Worm (Caenorhabditis elegans) whole organism, young adult: ENCODE results near the gene klp-12.

ENCODE experiments used
- B0035.1 ChIP-seq: sonication (generic microtip); optimal IDR thresholded peaks from 2 replicates; lab custom pipeline; 2016; ENCODE audit warnings: missing genetic modification characterization, mild to moderate bottlenecking, missing compliant biosample characterization, missing genotype, missing genetic modification reagents
- B0261.1 ChIP-seq: sonication (generic microtip); optimal IDR thresholded peaks from 2 replicates; lab custom pipeline; 2016; ENCODE audit warnings: mild to moderate bottlenecking, missing genetic modification characterization, moderate library complexity, missing compliant biosample characterization
- B0336.3 ChIP-seq: fragments of 200-800 bp; sonication (Bioruptor generic); IDR thresholded peaks from 2 replicates; pipeline ENCODE4 v1.3.6; 2022; ENCODE audit warnings: missing genetic modification characterization, missing compliant biosample characterization
- C06A6.2 ChIP-seq: fragments of 200-800 bp; sonication (Bioruptor generic); conservative IDR thresholded peaks from 2 replicates; pipeline ENCODE4 v1.3.6; 2022; ENCODE audit warnings: missing genetic modification characterization, missing compliant biosample characterization
- F23B12.7 ChIP-seq: sonication (generic microtip); optimal IDR thresholded peaks from 2 replicates; lab custom pipeline; 2017; ENCODE audit warnings: missing genetic modification characterization, mild to moderate bottlenecking, missing compliant biosample characterization, antibody characterized with exemption, moderate library complexity; ENCODE audit not compliant: insufficient read depth
- F33H1.4 ChIP-seq: fragments of 200-800 bp; sonication (Bioruptor generic); IDR thresholded peaks from 2 replicates; pipeline ENCODE4 v1.3.6; 2022; ENCODE audit warnings: missing genetic modification reagents, missing genetic modification characterization, missing compliant biosample characterization
- F49E8.2 ChIP-seq: sonication (generic microtip); optimal IDR thresholded peaks from 3 replicates; lab custom pipeline; 2017; ENCODE audit warnings: missing genetic modification characterization, mild to moderate bottlenecking, missing compliant biosample characterization, antibody characterized with exemption, moderate library complexity; ENCODE audit not compliant: insufficient read depth
- F52B5.7 ChIP-seq: sonication (generic microtip); optimal IDR thresholded peaks from 2 replicates; lab custom pipeline; 2016; ENCODE audit warnings: mild to moderate bottlenecking, missing genetic modification characterization, missing compliant biosample characterization
- F57A8.1 ChIP-seq: fragments of 200-800 bp; sonication (Bioruptor generic); optimal IDR thresholded peaks from 2 replicates; lab custom pipeline; 2018; ENCODE audit warnings: mild to moderate bottlenecking, missing genetic modification characterization, moderate library complexity, missing compliant biosample characterization
- K12H6.12 ChIP-seq: fragments of 200-800 bp; sonication (Bioruptor generic); optimal IDR thresholded peaks from 2 replicates; lab custom pipeline; 2018; ENCODE audit warnings: mild to moderate bottlenecking, missing genetic modification characterization, missing compliant biosample characterization
- Y79H2A.3 ChIP-seq: fragments of 200-800 bp; sonication (Bioruptor generic); conservative IDR thresholded peaks from 2 replicates; pipeline ENCODE4 v1.3.6; 2022; ENCODE audit warnings: missing genetic modification reagents, missing genetic modification characterization, missing compliant biosample characterization
- Y95B8A.8 ChIP-seq: fragments of 200-800 bp; sonication (Bioruptor generic); IDR thresholded peaks from 2 replicates; pipeline ENCODE4 v1.3.6; 2022; ENCODE audit warnings: missing genetic modification reagents, missing genetic modification characterization, missing compliant biosample characterization
- ZK185.1 ChIP-seq: sonication (generic microtip); optimal IDR thresholded peaks from 2 replicates; lab custom pipeline; 2016; ENCODE audit warnings: mild to moderate bottlenecking, missing genetic modification characterization, missing compliant biosample characterization; ENCODE audit not compliant: poor library complexity, severe bottlenecking
- akir-1 ChIP-seq: fragments of 200-800 bp; sonication (Bioruptor generic); optimal IDR thresholded peaks from 2 replicates; lab custom pipeline; 2018; ENCODE audit warnings: mild to moderate bottlenecking, missing genetic modification characterization, moderate library complexity, missing compliant biosample characterization
- attf-3 ChIP-seq: fragments of 200-800 bp; sonication (Bioruptor generic); conservative IDR thresholded peaks from 2 replicates; pipeline ENCODE4 v1.3.6; 2022; ENCODE audit warnings: missing genetic modification reagents, missing genetic modification characterization, missing compliant biosample characterization
- attf-5 ChIP-seq: fragments of 200-800 bp; sonication (Bioruptor generic); optimal IDR thresholded peaks from 2 replicates; lab custom pipeline; 2018; ENCODE audit warnings: mild to moderate bottlenecking, missing genetic modification characterization, missing compliant biosample characterization
- attf-6 ChIP-seq: fragments of 200-800 bp; sonication (Bioruptor generic); IDR thresholded peaks from 2 replicates; pipeline ENCODE4 v1.3.6; 2022; ENCODE audit warnings: missing genetic modification reagents, missing genetic modification characterization, missing compliant biosample characterization
- cebp-2 ChIP-seq: fragments of 200-800 bp; sonication (Bioruptor generic); IDR thresholded peaks from 2 replicates; pipeline ENCODE4 v1.3.6; 2022; ENCODE audit warnings: missing genetic modification characterization, missing compliant biosample characterization
- ceh-100 ChIP-seq: fragments of 200-800 bp; sonication (Bioruptor generic); IDR thresholded peaks from 2 replicates; pipeline ENCODE4 v1.3.6; 2022; ENCODE audit warnings: missing genetic modification reagents, missing genetic modification characterization, missing compliant biosample characterization
- ceh-27 ChIP-seq: fragments of 200-800 bp; sonication (Bioruptor generic); optimal IDR thresholded peaks from 2 replicates; lab custom pipeline; 2018; ENCODE audit warnings: mild to moderate bottlenecking, missing genetic modification characterization, moderate library complexity, missing compliant biosample characterization
- ceh-79 ChIP-seq: sonication (generic microtip); optimal IDR thresholded peaks from 2 replicates; lab custom pipeline; 2017; ENCODE audit warnings: mild to moderate bottlenecking, missing genetic modification characterization, missing compliant biosample characterization
- ceh-91 ChIP-seq: fragments of 200-800 bp; sonication (Bioruptor generic); IDR thresholded peaks from 2 replicates; pipeline ENCODE4 v1.3.6; 2022; ENCODE audit warnings: missing genetic modification reagents, missing genetic modification characterization, missing compliant biosample characterization
- die-1 ChIP-seq: sonication (generic microtip); optimal IDR thresholded peaks from 2 replicates; lab custom pipeline; 2016; ENCODE audit warnings: missing genotype, mild to moderate bottlenecking, missing genetic modification characterization, missing compliant biosample characterization
- dox-1 ChIP-seq: fragments of 200-800 bp; sonication (Bioruptor generic); IDR thresholded peaks from 2 replicates; pipeline ENCODE4 v1.3.6; 2022; ENCODE audit warnings: missing genetic modification reagents, missing genetic modification characterization, missing compliant biosample characterization
- dpff-1 ChIP-seq: sonication (generic microtip); optimal IDR thresholded peaks from 2 replicates; lab custom pipeline; 2017; ENCODE audit warnings: mild to moderate bottlenecking, missing genetic modification characterization, missing compliant biosample characterization
- dpl-1 ChIP-seq: fragments of 150-350 bp; optimal IDR thresholded peaks from 2 replicates; lab custom pipeline; 2014; ENCODE audit warnings: missing biosample characterization, missing genetic modification reagents, missing genetic modification characterization
- ekl-4 ChIP-seq: fragments of 200-800 bp; sonication (Bioruptor generic); IDR thresholded peaks from 2 replicates; pipeline ENCODE4 v1.3.6; 2022; ENCODE audit warnings: missing genetic modification reagents, missing genetic modification characterization, missing compliant biosample characterization
- ets-4 ChIP-seq: fragments of 200-800 bp; sonication (Bioruptor generic); optimal IDR thresholded peaks from 2 replicates; lab custom pipeline; 2018; ENCODE audit warnings: mild to moderate bottlenecking, missing genetic modification characterization, missing compliant biosample characterization
- gei-17 ChIP-seq: fragments of 200-800 bp; sonication (Bioruptor generic); optimal IDR thresholded peaks from 2 replicates; lab custom pipeline; 2018; ENCODE audit warnings: mild to moderate bottlenecking, missing genetic modification characterization, missing compliant biosample characterization
- hlh-26 ChIP-seq: fragments of 200-800 bp; sonication (Bioruptor generic); conservative IDR thresholded peaks from 2 replicates; pipeline ENCODE4 v1.3.6; 2022; ENCODE audit warnings: missing genetic modification reagents, missing genetic modification characterization, missing compliant biosample characterization
- hmg-20 ChIP-seq: fragments of 200-800 bp; sonication (Bioruptor generic); IDR thresholded peaks from 2 replicates; pipeline ENCODE4 v1.3.6; 2022; ENCODE audit warnings: missing genetic modification reagents, missing genetic modification characterization, missing compliant biosample characterization
- lag-1 ChIP-seq: fragments of 200-800 bp; sonication (Bioruptor generic); IDR thresholded peaks from 2 replicates; pipeline ENCODE4 v1.3.6; 2022; ENCODE audit warnings: missing genetic modification reagents, missing genetic modification characterization, missing compliant biosample characterization
- let-526 ChIP-seq: fragments of 200-800 bp; sonication (Bioruptor generic); IDR thresholded peaks from 2 replicates; pipeline ENCODE4 v1.3.6; 2022; ENCODE audit warnings: missing genetic modification reagents, missing genetic modification characterization, missing compliant biosample characterization
- lsl-1 ChIP-seq: fragments of 200-800 bp; sonication (Bioruptor generic); optimal IDR thresholded peaks from 2 replicates; lab custom pipeline; 2018; ENCODE audit warnings: mild to moderate bottlenecking, missing genetic modification characterization, moderate library complexity, missing compliant biosample characterization
- madf-10 ChIP-seq: sonication (generic microtip); optimal IDR thresholded peaks from 2 replicates; lab custom pipeline; 2016; ENCODE audit warnings: mild to moderate bottlenecking, missing genetic modification characterization, missing compliant biosample characterization
- madf-8 ChIP-seq: fragments of 200-800 bp; sonication (Bioruptor generic); conservative IDR thresholded peaks from 2 replicates; pipeline ENCODE4 v1.3.6; 2022; ENCODE audit warnings: missing genetic modification reagents, missing genetic modification characterization, missing compliant biosample characterization
- mel-28 ChIP-seq: sonication (generic microtip); optimal IDR thresholded peaks from 2 replicates; lab custom pipeline; 2016; ENCODE audit warnings: borderline replicate concordance, mild to moderate bottlenecking, missing genetic modification characterization, missing compliant biosample characterization
- mxl-1 ChIP-seq: sonication (generic microtip); optimal IDR thresholded peaks from 2 replicates; lab custom pipeline; 2016; ENCODE audit warnings: missing genetic modification characterization, missing compliant biosample characterization
- nhr-120 ChIP-seq: fragments of 200-800 bp; sonication (Bioruptor generic); IDR thresholded peaks from 2 replicates; pipeline ENCODE4 v1.3.6; 2022; ENCODE audit warnings: missing genetic modification characterization, missing compliant biosample characterization
- nhr-27 ChIP-seq: fragments of 200-800 bp; sonication (Bioruptor generic); optimal IDR thresholded peaks from 2 replicates; lab custom pipeline; 2018; ENCODE audit warnings: mild to moderate bottlenecking, missing genetic modification characterization, moderate library complexity, missing compliant biosample characterization
- rcor-1 ChIP-seq: fragments of 200-800 bp; sonication (Bioruptor generic); IDR thresholded peaks from 2 replicates; pipeline ENCODE4 v1.3.6; 2022; ENCODE audit warnings: missing genetic modification reagents, missing genetic modification characterization, missing compliant biosample characterization
- sea-2 ChIP-seq: fragments of 200-800 bp; sonication (Bioruptor generic); IDR thresholded peaks from 2 replicates; pipeline ENCODE4 v1.3.6; 2022; ENCODE audit warnings: missing genetic modification characterization, missing compliant biosample characterization
- snpc-3.4 ChIP-seq: sonication (generic microtip); optimal IDR thresholded peaks from 2 replicates; lab custom pipeline; 2017; ENCODE audit warnings: missing genetic modification characterization, mild to moderate bottlenecking, missing compliant biosample characterization, antibody characterized with exemption, moderate library complexity, missing genotype, missing genetic modification reagents
- sptf-2 ChIP-seq: fragments of 200-800 bp; sonication (Bioruptor generic); optimal IDR thresholded peaks from 2 replicates; lab custom pipeline; 2018; ENCODE audit warnings: mild to moderate bottlenecking, missing genetic modification characterization, missing compliant biosample characterization
- tbx-9 ChIP-seq: sonication (generic microtip); optimal IDR thresholded peaks from 2 replicates; lab custom pipeline; 2016; ENCODE audit warnings: borderline replicate concordance, missing genetic modification characterization, inconsistent platforms, missing compliant biosample characterization
- tlf-1 ChIP-seq: fragments of 200-800 bp; sonication (Bioruptor generic); optimal IDR thresholded peaks from 2 replicates; lab custom pipeline; 2018; ENCODE audit warnings: mild to moderate bottlenecking, missing genetic modification characterization, missing compliant biosample characterization
- unc-130 ChIP-seq: sonication (generic microtip); optimal IDR thresholded peaks from 2 replicates; lab custom pipeline; 2016; ENCODE audit warnings: missing genetic modification reagents, missing genetic modification characterization, missing compliant biosample characterization
- ztf-22 ChIP-seq: fragments of 200-800 bp; sonication (Bioruptor generic); optimal IDR thresholded peaks from 2 replicates; lab custom pipeline; 2018; ENCODE audit warnings: mild to moderate bottlenecking, missing genetic modification characterization, moderate library complexity, missing compliant biosample characterization
- ztf-26 ChIP-seq: sonication (generic microtip); optimal IDR thresholded peaks from 2 replicates; lab custom pipeline; 2017; ENCODE audit warnings: missing genetic modification characterization, missing compliant biosample characterization

Gene klp-12

DNA sequence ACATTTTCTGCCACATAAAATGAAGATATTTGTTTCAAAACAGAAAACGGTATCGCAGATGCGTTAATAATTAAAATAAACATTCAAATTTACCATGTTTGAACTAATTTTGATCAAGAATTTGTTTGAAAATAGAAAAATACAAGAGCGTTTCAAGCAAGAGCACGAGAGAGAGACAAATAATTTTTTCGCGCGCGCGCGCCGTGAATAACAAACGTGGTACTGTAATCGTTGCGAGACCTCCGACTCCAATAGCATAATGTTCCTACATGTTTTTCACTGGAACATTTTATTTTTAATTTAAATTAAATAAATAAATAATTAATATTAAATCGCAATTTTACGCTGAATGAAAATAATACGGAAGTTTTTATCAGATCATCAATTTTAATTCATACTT, 22.6 kb downstream of the klp-12 start, which contains the start of gene F54E12.2 (continued):
- TF ChIP-seq lsl-1 (GFP tag; lab: Kevin White, UChicago) (peak; percentile 97), ceh-91 (GFP tag; lab: Robert Waterston, UW) (peak; percentile 98), ztf-22 (no peak), B0035.1 (tag; lab: Kevin White, UChicago) (no peak), attf-5 (no peak), die-1 (tag; lab: Kevin White, UChicago) (no peak), sptf-2 (GFP tag; lab: Kevin White, UChicago) (no peak), rcor-1 (peak; percentile 88), snpc-3.4 (tag; lab: Kevin White, UChicago) (peak; percentile 94), attf-3 (GFP tag; lab: Robert Waterston, UW) (0 out of 2 replicates have a peak, but pooled peaks have one; percentile 46), let-526 (GFP tag; lab: Robert Waterston, UW) (no peak), nhr-120 (GFP tag; lab: Robert Waterston, UW) (no peak), ztf-26 (no peak), gei-17 (GFP tag; lab: Kevin White, UChicago) (no peak), cebp-2 (no peak), B0261.1 (tag; lab: Kevin White, UChicago) (no peak), F57A8.1 (GFP tag; lab: Kevin White, UChicago) (no peak), F33H1.4 (GFP tag; lab: Robert Waterston, UW) (peak; percentile 99), dpff-1 (tag; lab: Kevin White, UChicago) (no peak), Y79H2A.3 (GFP tag; lab: Robert Waterston, UW) (peak; percentile 90), sea-2 (GFP tag; lab: Robert Waterston, UW) (no peak), ets-4 (no peak), C06A6.2 (GFP tag; lab: Robert Waterston, UW) (no peak), madf-8 (peak; percentile 96), Y95B8A.8 (GFP tag; lab: Robert Waterston, UW) (peak; percentile 95), hmg-20 (GFP tag; lab: Robert Waterston, UW) (no peak), madf-10 (tag; lab: Kevin White, UChicago) (no peak), mxl-1 (no peak), nhr-27 (no peak), mel-28 (tag; lab: Kevin White, UChicago) (no peak), F23B12.7 (peak; percentile 7), F49E8.2 (peak; percentile 65), dox-1 (GFP tag; lab: Robert Waterston, UW) (peak; percentile 89), ekl-4 (GFP tag; lab: Robert Waterston, UW) (peak; percentile 30; the same call in 1 of the 2 replicates), ceh-79 (tag; lab: Kevin White, UChicago) (no peak), tbx-9 (tag; lab: Kevin White, UChicago) (no peak), K12H6.12 (tag; lab: Kevin White, UChicago) (no peak), ZK185.1 (tag; lab: Kevin White, UChicago) (no peak), B0336.3 (GFP tag; lab: Robert Waterston, UW) (no peak), lag-1 (no peak), unc-130 (GFP tag; lab: Kevin White, UChicago) (peak; percentile 90), hlh-26 (GFP tag; lab: Robert Waterston, UW) (no peak), dpl-1 (GFP tag; lab: Kevin White, UChicago) (peak; percentile 94), ceh-100 (GFP tag; lab: Robert Waterston, UW) (peak; percentile 45; the same call in 1 of the 2 replicates), akir-1 (GFP tag; lab: Kevin White, UChicago) (no peak), F52B5.7 (tag; lab: Kevin White, UChicago) (no peak), tlf-1 (peak; percentile 90), ceh-27 (GFP tag; lab: Kevin White, UChicago) (no peak), attf-6 (GFP tag; lab: Robert Waterston, UW) (peak; percentile 68)
